Worm (Caenorhabditis elegans) whole organism, midembryonic: ENCODE measurements around the gene R02D5.7.

Experiments used
- T22C8.4 ChIP-seq: fragments of 200-800 bp; sonication (Bioruptor generic); IDR thresholded peaks from 2 replicates; pipeline ENCODE4 v1.3.6; 2022; ENCODE audit warnings: missing genetic modification characterization, missing compliant biosample characterization
- cog-1 ChIP-seq: sonication (generic microtip); optimal IDR thresholded peaks from 2 replicates; lab custom pipeline; 2016; ENCODE audit warnings: missing genetic modification characterization, missing compliant biosample characterization
- flt-1 ChIP-seq: fragments of 200-800 bp; sonication (Bioruptor generic); IDR thresholded peaks from 2 replicates; pipeline ENCODE4 v1.3.6; 2022; ENCODE audit warnings: missing genetic modification characterization, missing compliant biosample characterization
- klf-2 ChIP-seq: fragments of 200-800 bp; sonication (Bioruptor generic); conservative IDR thresholded peaks from 2 replicates; pipeline ENCODE4 v1.3.6; 2022; ENCODE audit warnings: missing genetic modification reagents, missing genetic modification characterization, missing compliant biosample characterization
- med-1 ChIP-seq: sonication (generic microtip); optimal IDR thresholded peaks from 2 replicates; lab custom pipeline; 2017; ENCODE audit warnings: missing genetic modification characterization, mild to moderate bottlenecking, missing compliant biosample characterization, antibody characterized with exemption, missing genetic modification reagents; ENCODE audit not compliant: insufficient read depth
- ref-1 ChIP-seq: fragments of 200-800 bp; sonication (Bioruptor generic); conservative IDR thresholded peaks from 2 replicates; pipeline ENCODE4 v1.3.6; 2022; ENCODE audit warnings: missing genetic modification reagents, missing genetic modification characterization, missing compliant biosample characterization
- tab-1 ChIP-seq: fragments of 200-800 bp; sonication (Bioruptor generic); IDR thresholded peaks from 2 replicates; pipeline ENCODE4 v1.3.6; 2022; ENCODE audit warnings: missing genetic modification characterization, missing compliant biosample characterization
- ztf-23 ChIP-seq: fragments of 200-800 bp; sonication (Bioruptor generic); IDR thresholded peaks from 2 replicates; pipeline ENCODE4 v1.3.6; 2022; ENCODE audit warnings: missing genetic modification reagents, missing genetic modification characterization, missing compliant biosample characterization
- ztf-29 ChIP-seq: fragments of 200-800 bp; sonication (Bioruptor generic); IDR thresholded peaks from 2 replicates; pipeline ENCODE4 v1.3.6; 2022; ENCODE audit warnings: missing genetic modification reagents, missing genetic modification characterization, missing compliant biosample characterization

The R02D5.7 gene

ce11 chrV:14481401-14481800, at the start of gene R02D5.7:
Gene R02D5.7 (minus strand): TSS chrV:14481501.
- TF ChIP-seq ztf-29 (GFP tag; lab: Robert Waterston, UW) (no peak), ref-1 (GFP tag; lab: Robert Waterston, UW) (no peak), flt-1 (GFP tag; lab: Robert Waterston, UW) (no peak), ztf-23 (GFP tag; lab: Robert Waterston, UW) (no peak)

DNA sequence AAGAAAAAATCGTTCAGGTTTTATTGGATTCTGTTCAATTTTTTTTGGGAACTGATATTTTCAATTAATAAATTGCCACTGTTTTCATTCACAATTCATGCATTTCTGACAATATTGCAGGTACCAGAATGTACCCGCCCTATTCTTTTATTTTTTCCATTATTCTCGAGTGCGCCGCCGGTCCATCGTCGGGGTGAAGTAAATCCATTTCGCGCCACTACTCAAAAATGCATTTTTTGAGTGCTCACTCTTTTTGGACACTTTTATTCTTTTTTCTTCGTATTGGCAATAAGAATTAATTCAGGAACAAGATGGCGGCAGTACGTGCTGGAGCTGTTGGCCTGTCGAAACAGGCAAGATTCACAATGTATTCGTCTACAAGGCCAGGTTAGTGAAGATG, 49.5 kb upstream of the R02D5.7 start, which contains the start of gene kcnl-4:
Gene kcnl-4, plus strand, starts transcription at position 301 of the 400 bp plus-strand sequence.
- TF ChIP-seq ref-1 (GFP tag; lab: Robert Waterston, UW): no peak
- TF ChIP-seq cog-1 (tag; lab: Kevin White, UChicago): no peak
- no peak for TF ChIP-seq ztf-23 (GFP tag; lab: Robert Waterston, UW)
- TF ChIP-seq klf-2 (GFP tag; lab: Robert Waterston, UW): no peak
- no peak for TF ChIP-seq flt-1 (GFP tag; lab: Robert Waterston, UW)
- no peak for TF ChIP-seq med-1 (GFP tag; lab: Kevin White, UChicago)
- TF ChIP-seq ztf-29 (GFP tag; lab: Robert Waterston, UW): no peak
- TF ChIP-seq tab-1 (GFP tag; lab: Robert Waterston, UW): no peak
- TF ChIP-seq T22C8.4 (GFP tag; lab: Robert Waterston, UW): no peak

- TF ChIP-seq klf-2 (GFP tag; lab: Robert Waterston, UW): no peak
- no peak for TF ChIP-seq T22C8.4 (GFP tag; lab: Robert Waterston, UW)
- TF ChIP-seq ztf-23 (GFP tag; lab: Robert Waterston, UW): no peak
- no peak for TF ChIP-seq cog-1 (tag; lab: Kevin White, UChicago)
- no peak for TF ChIP-seq ztf-29 (GFP tag; lab: Robert Waterston, UW)
- TF ChIP-seq med-1 (GFP tag; lab: Kevin White, UChicago): no peak
- TF ChIP-seq tab-1 (GFP tag; lab: Robert Waterston, UW): no peak
- TF ChIP-seq flt-1 (GFP tag; lab: Robert Waterston, UW): no peak
- TF ChIP-seq ref-1 (GFP tag; lab: Robert Waterston, UW): no peak
Observed at ce11 chrV:14527210-14527609, 45.9 kb upstream of the R02D5.7 start.

DNA sequence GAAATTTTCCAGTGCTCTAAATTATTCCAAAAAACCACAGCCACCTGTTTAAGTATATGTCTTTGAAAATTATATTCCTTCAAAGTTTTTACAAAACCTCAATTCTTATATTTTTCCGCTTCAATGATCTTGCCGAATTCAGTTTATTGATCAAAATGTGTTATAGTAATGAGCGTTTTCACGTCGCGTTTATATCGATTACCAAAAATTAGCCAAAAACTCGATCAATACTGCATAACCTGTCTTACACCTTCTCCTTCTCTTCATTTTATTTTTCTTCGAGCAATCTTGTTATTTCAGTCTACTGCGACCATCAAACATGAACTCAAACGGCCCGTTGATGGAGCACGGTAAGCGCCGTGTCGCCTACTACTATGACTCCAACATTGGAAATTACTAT, 43.8 kb upstream of the R02D5.7 start, which contains the start of gene hda-1:
Gene hda-1, plus strand, starts transcription at position 301 of the 400 bp plus-strand sequence.
- TF ChIP-seq klf-2 (GFP tag; lab: Robert Waterston, UW): no peak
- TF ChIP-seq ref-1 (GFP tag; lab: Robert Waterston, UW): no peak
- TF ChIP-seq T22C8.4 (GFP tag; lab: Robert Waterston, UW): no peak
- TF ChIP-seq ztf-23 (GFP tag; lab: Robert Waterston, UW): no peak
- TF ChIP-seq cog-1 (tag; lab: Kevin White, UChicago): no peak
- TF ChIP-seq flt-1 (GFP tag; lab: Robert Waterston, UW): no peak
- TF ChIP-seq med-1 (GFP tag; lab: Kevin White, UChicago): no peak
- no peak for TF ChIP-seq tab-1 (GFP tag; lab: Robert Waterston, UW)
- no peak for TF ChIP-seq ztf-29 (GFP tag; lab: Robert Waterston, UW)

- peak; percentile 63 for TF ChIP-seq med-1 (GFP tag; lab: Kevin White, UChicago)
- no peak for TF ChIP-seq klf-2 (GFP tag; lab: Robert Waterston, UW)
- peak; percentile 65 for TF ChIP-seq ztf-23 (GFP tag; lab: Robert Waterston, UW)
- TF ChIP-seq tab-1 (GFP tag; lab: Robert Waterston, UW): 0 out of 2 replicates have a peak, but pooled peaks have one; percentile 16
Observed at ce11 chrV:14523788-14524582, 42.7 kb upstream of the R02D5.7 start, which contains the start of gene ril-1. Gene ril-1 (minus strand): TSS chrV:14524129.

ce11 chrV:14523105-14523504, 41.8 kb upstream of the R02D5.7 start, which contains the start of gene C53A5.2:
Gene C53A5.2 (minus strand): TSS chrV:14523205.
- no peak for TF ChIP-seq cog-1 (tag; lab: Kevin White, UChicago)
- TF ChIP-seq flt-1 (GFP tag; lab: Robert Waterston, UW): no peak
- TF ChIP-seq T22C8.4 (GFP tag; lab: Robert Waterston, UW): no peak
- TF ChIP-seq ztf-29 (GFP tag; lab: Robert Waterston, UW): no peak
- TF ChIP-seq med-1 (GFP tag; lab: Kevin White, UChicago): no peak
- no peak for TF ChIP-seq klf-2 (GFP tag; lab: Robert Waterston, UW)
- TF ChIP-seq ztf-23 (GFP tag; lab: Robert Waterston, UW): no peak
- no peak for TF ChIP-seq ref-1 (GFP tag; lab: Robert Waterston, UW)
- TF ChIP-seq tab-1 (GFP tag; lab: Robert Waterston, UW): no peak

- TF ChIP-seq ztf-29 (GFP tag; lab: Robert Waterston, UW) (no peak), flt-1 (GFP tag; lab: Robert Waterston, UW) (no peak), ztf-23 (GFP tag; lab: Robert Waterston, UW) (no peak), cog-1 (tag; lab: Kevin White, UChicago) (no peak), ref-1 (GFP tag; lab: Robert Waterston, UW) (no peak), klf-2 (GFP tag; lab: Robert Waterston, UW) (no peak), med-1 (GFP tag; lab: Kevin White, UChicago) (no peak), tab-1 (GFP tag; lab: Robert Waterston, UW) (no peak), T22C8.4 (GFP tag; lab: Robert Waterston, UW) (no peak)
Observed at ce11 chrV:14522514-14522913, 41.2 kb upstream of the R02D5.7 start, which contains the start of gene C53A5.16. Gene C53A5.16 (minus strand): TSS chrV:14522614.

DNA sequence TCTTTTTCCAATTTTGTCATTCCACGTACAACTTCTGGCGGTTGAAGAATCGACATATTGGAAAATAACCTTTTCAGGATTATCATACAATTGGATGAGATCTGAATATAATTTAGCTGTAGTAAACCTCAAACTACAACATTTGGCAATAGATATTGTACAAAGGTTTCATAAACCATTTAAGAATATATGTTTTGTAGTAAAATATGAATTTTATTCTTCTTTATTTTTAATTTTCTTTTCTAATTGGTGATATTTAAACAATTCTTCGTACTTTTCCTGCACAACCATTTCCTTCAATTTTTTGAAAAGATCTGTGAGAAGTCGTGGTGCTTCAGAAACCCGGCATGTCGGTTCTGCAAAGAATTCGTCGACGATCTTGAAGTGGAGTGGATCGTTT, 39.7 kb upstream of the R02D5.7 start, which contains the start of gene C53A5.17:
Gene C53A5.17, minus strand, starts transcription at position 101 of the 400 bp plus-strand sequence.
- no peak for TF ChIP-seq ztf-23 (GFP tag; lab: Robert Waterston, UW)
- TF ChIP-seq med-1 (GFP tag; lab: Kevin White, UChicago): no peak
- TF ChIP-seq klf-2 (GFP tag; lab: Robert Waterston, UW): no peak
- TF ChIP-seq tab-1 (GFP tag; lab: Robert Waterston, UW): no peak
- TF ChIP-seq ztf-29 (GFP tag; lab: Robert Waterston, UW): no peak
- no peak for TF ChIP-seq T22C8.4 (GFP tag; lab: Robert Waterston, UW)
- no peak for TF ChIP-seq cog-1 (tag; lab: Kevin White, UChicago)
- no peak for TF ChIP-seq flt-1 (GFP tag; lab: Robert Waterston, UW)
- TF ChIP-seq ref-1 (GFP tag; lab: Robert Waterston, UW): no peak
